Worm (Caenorhabditis elegans): ENCODE measurements around the gene C18B2.2.

Gene C18B2.2

DNA sequence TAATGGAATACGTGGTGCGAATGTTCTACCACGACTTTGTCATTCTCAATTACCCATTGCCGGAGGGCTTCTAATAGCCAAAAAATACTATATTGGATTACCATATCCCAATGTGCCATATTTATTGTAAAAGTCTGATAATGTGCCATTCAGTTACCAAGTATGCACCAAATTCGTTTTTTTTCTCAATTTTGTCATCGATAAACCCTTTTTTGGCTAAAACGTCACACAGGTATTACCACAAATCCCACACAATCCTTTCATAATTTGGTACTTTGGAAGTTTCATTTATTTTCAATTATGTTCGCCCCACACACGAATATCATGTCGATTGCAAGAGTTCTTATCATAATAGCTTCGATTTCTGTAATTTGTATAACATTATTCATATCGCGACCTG is 4.8 kb downstream of the C18B2.2 start, which contains the start of gene vep-2:
Gene vep-2, plus strand, starts transcription at position 301 of the 400 bp plus-strand sequence.
- TF ChIP-seq T26A8.4 (GFP tag; IDR thresholded peaks at IDR 0.05): no peak
- TF ChIP-seq lin-39 (tag; optimal IDR thresholded peaks at IDR 0.05): no peak
- no peak for TF ChIP-seq lin-29 (GFP tag; IDR thresholded peaks at IDR 0.05)
- TF ChIP-seq zag-1 (tag; optimal IDR thresholded peaks at IDR 0.05): no peak
- TF ChIP-seq ceh-62 (tag; optimal IDR thresholded peaks at IDR 0.05): no peak
- no peak for TF ChIP-seq aha-1 (tag)
- no peak for TF ChIP-seq madf-9 (GFP tag; conservative IDR thresholded peaks at IDR 0.05)
- TF ChIP-seq dmd-9 (GFP tag; IDR thresholded peaks at IDR 0.05): no peak
- no peak for TF ChIP-seq nhr-77 (tag; optimal IDR thresholded peaks at IDR 0.05)
- TF ChIP-seq tag-97 (GFP tag; IDR thresholded peaks at IDR 0.05): no peak
- no peak for TF ChIP-seq nhr-76 (tag; optimal IDR thresholded peaks at IDR 0.05)
- TF ChIP-seq jun-1 (tag; optimal IDR thresholded peaks at IDR 0.05): no peak
- no peak for TF ChIP-seq ZK337.2 (GFP tag; IDR thresholded peaks at IDR 0.05)

- TF ChIP-seq unc-62 (GFP tag; optimal IDR thresholded peaks at IDR 0.05 in 1 of 2) (peak in 1 of 2 experiments; percentile 93), unc-62 (tag; optimal IDR thresholded peaks at IDR 0.05) (no peak), fos-1 (tag; optimal IDR thresholded peaks at IDR 0.05) (no peak), aha-1 (tag) (peak; percentile 58)
These were observed 6.8 kb downstream of the C18B2.2 start for ce11 chrX:3630090-3630489.

DNA sequence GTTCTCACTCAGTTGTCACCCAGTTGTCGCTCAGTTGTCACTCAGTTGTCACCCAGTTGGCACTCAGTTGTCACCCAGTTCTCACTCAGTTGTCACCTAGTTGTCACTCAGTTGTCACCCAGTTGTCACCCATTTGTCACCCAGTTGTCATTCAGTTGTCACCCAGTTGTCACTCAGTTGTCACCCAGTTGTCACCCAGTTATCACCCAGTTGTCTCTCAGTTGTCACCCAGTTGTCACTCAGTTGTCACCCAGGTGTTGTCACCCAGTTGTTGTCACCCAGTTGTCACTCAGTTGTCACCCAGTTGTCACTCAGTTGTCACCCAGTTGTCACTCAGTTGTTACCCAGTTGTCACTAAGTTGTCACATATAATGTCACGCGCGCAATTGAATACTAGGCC is 8.3 kb downstream of the C18B2.2 start:
- TF ChIP-seq F10B5.3 (tag; optimal IDR thresholded peaks at IDR 0.05) (no peak), nhr-48 (tag; optimal IDR thresholded peaks at IDR 0.05) (no peak), tag-97 (GFP tag; IDR thresholded peaks at IDR 0.05) (peak; percentile 47; the same call in 1 of the 2 replicates), arid-1 (GFP tag; conservative IDR thresholded peaks at IDR 0.05) (0 out of 2 replicates have a peak, but pooled peaks have one; percentile 3), F26F4.8 (GFP tag; conservative IDR thresholded peaks at IDR 0.05) (0 out of 2 replicates have a peak, but pooled peaks have one; percentile 10), Y75B8A.6 (GFP tag; IDR thresholded peaks at IDR 0.05) (peak; percentile 77; the same call in 1 of the 2 replicates), D1046.2 (GFP tag; IDR thresholded peaks at IDR 0.05) (peak; percentile 79; the same call in 1 of the 2 replicates), dmd-8 (GFP tag; IDR thresholded peaks at IDR 0.05) (0 out of 2 replicates have a peak, but pooled peaks have one; percentile 20), T26A8.4 (GFP tag; IDR thresholded peaks at IDR 0.05) (no peak), daf-12 (tag; optimal IDR thresholded peaks at IDR 0.05) (no peak), ZK337.2 (GFP tag; IDR thresholded peaks at IDR 0.05) (0 out of 2 replicates have a peak, but pooled peaks have one; percentile 11), Y48G9A.11 (GFP tag; IDR thresholded peaks at IDR 0.05) (peak; percentile 56), zag-1 (tag; optimal IDR thresholded peaks at IDR 0.05) (no peak), nhr-41 (GFP tag; IDR thresholded peaks at IDR 0.05) (peak; percentile 53; the same call in 1 of the 2 replicates), ceh-44 (GFP tag; IDR thresholded peaks at IDR 0.05) (peak; percentile 7; the same call in 1 of the 2 replicates), vab-7 (GFP tag; IDR thresholded peaks at IDR 0.05) (peak; percentile 49), dmd-6 (GFP tag; IDR thresholded peaks at IDR 0.05) (no peak), madf-5 (GFP tag; IDR thresholded peaks at IDR 0.05) (peak in 1 of 2 experiments; percentile 56; a peak in 1 of 4 replicates), snpc-1.2 (GFP tag; IDR thresholded peaks at IDR 0.05) (peak; percentile 13; the same call in 1 of the 2 replicates), lim-7 (GFP tag; IDR thresholded peaks at IDR 0.05) (peak; percentile 66), saeg-2 (GFP tag; IDR thresholded peaks at IDR 0.05) (0 out of 2 replicates have a peak, but pooled peaks have one; percentile 37), daf-16 (GFP tag; optimal IDR thresholded peaks at IDR 0.05) (no peak), daf-16 (tag; optimal IDR thresholded peaks at IDR 0.05) (no peak)

ce11 chrX:3633654-3634053 is 10.4 kb downstream of the C18B2.2 start, which contains the start of gene gst-11:
TSS of gene gst-11 (minus strand) at chrX:3633754.
- TF ChIP-seq nhr-111 (GFP tag; optimal IDR thresholded peaks at IDR 0.05): no peak
- TF ChIP-seq unc-62 (GFP tag; optimal IDR thresholded peaks at IDR 0.05 in 1 of 2): peak in 1 of 2 experiments; percentile 2
- TF ChIP-seq unc-62 (tag; optimal IDR thresholded peaks at IDR 0.05): no peak
- no peak for TF ChIP-seq lin-38 (GFP tag; IDR thresholded peaks at IDR 0.05)

All from whole organism, L4 larva.